Worm (Caenorhabditis elegans) whole organism, young adult: ENCODE data around the gene Y71H2AM.14.

Experiments used
- B0261.1 ChIP-seq: sonication (generic microtip); optimal IDR thresholded peaks from 2 replicates; lab custom pipeline; 2016; ENCODE audit warnings: mild to moderate bottlenecking, missing genetic modification characterization, moderate library complexity, missing compliant biosample characterization
- C06A6.2 ChIP-seq: fragments of 200-800 bp; sonication (Bioruptor generic); conservative IDR thresholded peaks from 2 replicates; pipeline ENCODE4 v1.3.6; 2022; ENCODE audit warnings: missing genetic modification characterization, missing compliant biosample characterization
- D2030.7 ChIP-seq: fragments of 200-800 bp; sonication (Bioruptor generic); IDR thresholded peaks from 2 replicates; pipeline ENCODE4 v1.3.6; 2022; ENCODE audit warnings: missing genetic modification reagents, missing genetic modification characterization, missing compliant biosample characterization
- F52B5.7 ChIP-seq: sonication (generic microtip); optimal IDR thresholded peaks from 2 replicates; lab custom pipeline; 2016; ENCODE audit warnings: mild to moderate bottlenecking, missing genetic modification characterization, missing compliant biosample characterization
- F55B11.4 ChIP-seq: sonication (generic microtip); optimal IDR thresholded peaks from 2 replicates; lab custom pipeline; 2016; ENCODE audit warnings: missing compliant biosample characterization, missing genetic modification characterization, borderline replicate concordance; ENCODE audit not compliant: insufficient read depth
- F57C9.4 ChIP-seq: sonication (generic microtip); optimal IDR thresholded peaks from 2 replicates; lab custom pipeline; 2017; ENCODE audit warnings: mild to moderate bottlenecking, missing genetic modification characterization, missing compliant biosample characterization
- K12H6.12 ChIP-seq: fragments of 200-800 bp; sonication (Bioruptor generic); optimal IDR thresholded peaks from 2 replicates; lab custom pipeline; 2018; ENCODE audit warnings: mild to moderate bottlenecking, missing genetic modification characterization, missing compliant biosample characterization
- T26A5.8 ChIP-seq: sonication (generic microtip); optimal IDR thresholded peaks from 2 replicates; lab custom pipeline; 2016; ENCODE audit warnings: missing genetic modification characterization, missing compliant biosample characterization
- Y53G8AR.9 ChIP-seq: fragments of 200-800 bp; sonication (Bioruptor generic); conservative IDR thresholded peaks from 2 replicates; pipeline ENCODE4 v1.3.6; 2022; ENCODE audit warnings: missing genetic modification reagents, missing genetic modification characterization, missing compliant biosample characterization
- Y56A3A.18 ChIP-seq: fragments of 200-800 bp; sonication (Bioruptor generic); IDR thresholded peaks from 2 replicates; pipeline ENCODE4 v1.3.6; 2022; ENCODE audit warnings: missing genetic modification reagents, missing genetic modification characterization, missing compliant biosample characterization
- Y79H2A.3 ChIP-seq: fragments of 200-800 bp; sonication (Bioruptor generic); conservative IDR thresholded peaks from 2 replicates; pipeline ENCODE4 v1.3.6; 2022; ENCODE audit warnings: missing genetic modification reagents, missing genetic modification characterization, missing compliant biosample characterization
- Y95B8A.8 ChIP-seq: fragments of 200-800 bp; sonication (Bioruptor generic); IDR thresholded peaks from 2 replicates; pipeline ENCODE4 v1.3.6; 2022; ENCODE audit warnings: missing genetic modification reagents, missing genetic modification characterization, missing compliant biosample characterization
- ZK185.1 ChIP-seq: sonication (generic microtip); optimal IDR thresholded peaks from 2 replicates; lab custom pipeline; 2016; ENCODE audit warnings: mild to moderate bottlenecking, missing genetic modification characterization, missing compliant biosample characterization; ENCODE audit not compliant: poor library complexity, severe bottlenecking
- atf-7 ChIP-seq: sonication (generic microtip); optimal IDR thresholded peaks from 2 replicates; lab custom pipeline; 2017; ENCODE audit warnings: mild to moderate bottlenecking, missing genetic modification characterization, missing compliant biosample characterization
- cebp-1 ChIP-seq, 2 experiments: fragments of 200-800 bp in 1 of 2; sonication (Bioruptor generic) in 1 of 2; sonication (generic microtip) in 1 of 2; IDR thresholded peaks in 1 of 2; optimal IDR thresholded peaks in 1 of 2; 2 replicates each; pipeline versions ENCODE4 v1.3.6 to Lab custom; 2017 to 2022; ENCODE audit warnings: missing compliant biosample characterization in 2 of 2, missing genetic modification characterization in 2 of 2, mild to moderate bottlenecking in 1 of 2, missing genetic modification reagents in 1 of 2, moderate library complexity in 1 of 2
- ceh-100 ChIP-seq: fragments of 200-800 bp; sonication (Bioruptor generic); IDR thresholded peaks from 2 replicates; pipeline ENCODE4 v1.3.6; 2022; ENCODE audit warnings: missing genetic modification reagents, missing genetic modification characterization, missing compliant biosample characterization
- ceh-27 ChIP-seq: fragments of 200-800 bp; sonication (Bioruptor generic); optimal IDR thresholded peaks from 2 replicates; lab custom pipeline; 2018; ENCODE audit warnings: mild to moderate bottlenecking, missing genetic modification characterization, moderate library complexity, missing compliant biosample characterization
- chd-7 ChIP-seq: sonication (generic microtip); optimal IDR thresholded peaks from 2 replicates; lab custom pipeline; 2016; ENCODE audit warnings: mild to moderate bottlenecking, missing genetic modification characterization, moderate library complexity, missing compliant biosample characterization
- ets-4 ChIP-seq: fragments of 200-800 bp; sonication (Bioruptor generic); optimal IDR thresholded peaks from 2 replicates; lab custom pipeline; 2018; ENCODE audit warnings: mild to moderate bottlenecking, missing genetic modification characterization, missing compliant biosample characterization
- him-1 ChIP-seq: sonication (generic microtip); optimal IDR thresholded peaks from 2 replicates; lab custom pipeline; 2016; ENCODE audit warnings: missing genotype, missing genetic modification reagents, missing genetic modification characterization, missing compliant biosample characterization
- hlh-12 ChIP-seq: sonication (generic microtip); optimal IDR thresholded peaks from 2 replicates; lab custom pipeline; 2016; ENCODE audit warnings: missing genetic modification characterization, missing compliant biosample characterization
- lag-1 ChIP-seq: fragments of 200-800 bp; sonication (Bioruptor generic); IDR thresholded peaks from 2 replicates; pipeline ENCODE4 v1.3.6; 2022; ENCODE audit warnings: missing genetic modification reagents, missing genetic modification characterization, missing compliant biosample characterization
- let-607 ChIP-seq, 2 experiments: fragments of 200-800 bp in 1 of 2; sonication (Bioruptor generic) in 1 of 2; sonication (generic microtip) in 1 of 2; optimal IDR thresholded peaks; 2 replicates each; lab custom pipeline; 2016 to 2018; ENCODE audit warnings: mild to moderate bottlenecking in 2 of 2, missing compliant biosample characterization in 2 of 2, missing genetic modification characterization in 2 of 2, moderate library complexity in 2 of 2, missing genotype in 1 of 2
- lin-26 ChIP-seq: fragments of 200-800 bp; sonication (Bioruptor generic); IDR thresholded peaks from 2 replicates; pipeline ENCODE4 v1.3.6; 2022; ENCODE audit warnings: missing genetic modification reagents, missing genetic modification characterization, missing compliant biosample characterization
- lsy-27 ChIP-seq: sonication (generic microtip); optimal IDR thresholded peaks from 2 replicates; lab custom pipeline; 2017; ENCODE audit warnings: missing genetic modification characterization, mild to moderate bottlenecking, missing compliant biosample characterization, antibody characterized with exemption, missing genotype, borderline replicate concordance; ENCODE audit not compliant: insufficient read depth
- madf-10 ChIP-seq: sonication (generic microtip); optimal IDR thresholded peaks from 2 replicates; lab custom pipeline; 2016; ENCODE audit warnings: mild to moderate bottlenecking, missing genetic modification characterization, missing compliant biosample characterization
- madf-3 ChIP-seq: fragments of 200-800 bp; sonication (Bioruptor generic); IDR thresholded peaks from 2 replicates; pipeline ENCODE4 v1.3.6; 2022; ENCODE audit warnings: missing genetic modification reagents, missing genetic modification characterization, missing compliant biosample characterization
- madf-8 ChIP-seq: fragments of 200-800 bp; sonication (Bioruptor generic); conservative IDR thresholded peaks from 2 replicates; pipeline ENCODE4 v1.3.6; 2022; ENCODE audit warnings: missing genetic modification reagents, missing genetic modification characterization, missing compliant biosample characterization
- mcd-1 ChIP-seq: fragments of 200-800 bp; sonication (Bioruptor generic); IDR thresholded peaks from 2 replicates; pipeline ENCODE4 v1.3.6; 2022; ENCODE audit warnings: missing genetic modification reagents, missing genetic modification characterization, missing compliant biosample characterization
- mel-28 ChIP-seq: sonication (generic microtip); optimal IDR thresholded peaks from 2 replicates; lab custom pipeline; 2016; ENCODE audit warnings: borderline replicate concordance, mild to moderate bottlenecking, missing genetic modification characterization, missing compliant biosample characterization
- mes-4 ChIP-seq: sonication (generic microtip); optimal IDR thresholded peaks from 2 replicates; lab custom pipeline; 2016; ENCODE audit warnings: missing genotype, missing genetic modification characterization, missing compliant biosample characterization
- nfya-2 ChIP-seq: fragments of 200-800 bp; sonication (Bioruptor generic); IDR thresholded peaks from 2 replicates; pipeline ENCODE4 v1.3.6; 2022; ENCODE audit warnings: missing genetic modification reagents, missing genetic modification characterization, missing compliant biosample characterization
- nhr-120 ChIP-seq: fragments of 200-800 bp; sonication (Bioruptor generic); IDR thresholded peaks from 2 replicates; pipeline ENCODE4 v1.3.6; 2022; ENCODE audit warnings: missing genetic modification characterization, missing compliant biosample characterization
- nhr-90 ChIP-seq: sonication (generic microtip); optimal IDR thresholded peaks from 2 replicates; lab custom pipeline; 2016; ENCODE audit warnings: missing genotype, mild to moderate bottlenecking, missing genetic modification characterization, missing compliant biosample characterization
- rpc-1 ChIP-seq, 2 experiments: fragments of 150-350 bp in 1 of 2; sonication (generic microtip) in 1 of 2; optimal IDR thresholded peaks; 2 replicates each; lab custom pipeline; 2014 to 2018; ENCODE audit warnings: missing biosample characterization in 1 of 2, missing genetic modification characterization in 1 of 2, missing genetic modification reagents in 1 of 2, missing genotype in 1 of 2
- sdz-38 ChIP-seq: sonication (generic microtip); optimal IDR thresholded peaks from 2 replicates; lab custom pipeline; 2016; ENCODE audit warnings: missing genotype, missing genetic modification characterization, missing compliant biosample characterization
- snpc-4 ChIP-seq, 5 experiments: fragments of 150-350 bp in 1 of 5; sonication (generic microtip) in 4 of 5; optimal IDR thresholded peaks; 2 replicates each; lab custom pipeline; 2014 to 2018; ENCODE audit warnings: missing genetic modification characterization in 5 of 5, missing biosample characterization in 3 of 5, antibody characterized with exemption in 2 of 5, mild to moderate bottlenecking in 2 of 5, missing compliant biosample characterization in 2 of 5, missing genotype in 2 of 5, moderate library complexity in 2 of 5, missing genetic modification reagents in 1 of 5
- sptf-2 ChIP-seq: fragments of 200-800 bp; sonication (Bioruptor generic); optimal IDR thresholded peaks from 2 replicates; lab custom pipeline; 2018; ENCODE audit warnings: mild to moderate bottlenecking, missing genetic modification characterization, missing compliant biosample characterization
- tlf-1 ChIP-seq: fragments of 200-800 bp; sonication (Bioruptor generic); optimal IDR thresholded peaks from 2 replicates; lab custom pipeline; 2018; ENCODE audit warnings: mild to moderate bottlenecking, missing genetic modification characterization, missing compliant biosample characterization
- unc-62 ChIP-seq: fragments of 150-350 bp; optimal IDR thresholded peaks from 2 replicates; lab custom pipeline; 2014; ENCODE audit warnings: missing biosample characterization, missing genetic modification reagents, missing genetic modification characterization
- zfh-2 ChIP-seq: fragments of 200-800 bp; sonication (Bioruptor generic); conservative IDR thresholded peaks from 2 replicates; pipeline ENCODE4 v1.3.6; 2022; ENCODE audit warnings: missing genetic modification reagents, missing genetic modification characterization, missing compliant biosample characterization
- ztf-18 ChIP-seq: sonication (generic microtip); optimal IDR thresholded peaks from 2 replicates; lab custom pipeline; 2016; ENCODE audit warnings: missing genotype, mild to moderate bottlenecking, missing genetic modification characterization, missing compliant biosample characterization
- ztf-28 ChIP-seq: fragments of 200-800 bp; sonication (Bioruptor generic); IDR thresholded peaks from 2 replicates; pipeline ENCODE4 v1.3.6; 2022; ENCODE audit warnings: missing genetic modification reagents, missing genetic modification characterization, missing compliant biosample characterization

Y71H2AM.14 gene

DNA sequence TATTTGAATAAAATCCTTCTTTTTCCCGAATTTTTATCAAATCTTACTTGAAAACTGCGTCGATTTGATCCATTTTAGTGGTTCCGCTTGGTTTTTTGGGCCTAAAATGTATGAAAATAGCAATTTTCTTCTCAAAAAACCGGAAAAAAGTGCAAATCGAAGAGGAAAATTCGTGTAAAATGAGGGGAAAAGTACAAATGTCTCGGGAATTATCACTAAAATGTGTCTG is 21.5 kb downstream of the Y71H2AM.14 start, which contains the start of gene Y71H2AM.11:
Gene Y71H2AM.11, minus strand, starts transcription at position 101 of the 229 bp plus-strand sequence.
- TF ChIP-seq lin-26 (GFP tag; lab: Robert Waterston, UW) = no peak
- TF ChIP-seq madf-3 (GFP tag; lab: Robert Waterston, UW) = no peak
- TF ChIP-seq C06A6.2 (GFP tag; lab: Robert Waterston, UW) = no peak
- TF ChIP-seq madf-8 (GFP tag; lab: Robert Waterston, UW) = no peak
- no peak for TF ChIP-seq rpc-1 (optimal IDR thresholded peaks at IDR 0.05; lab: Kevin White, UChicago)
- no peak for TF ChIP-seq rpc-1 (tag; optimal IDR thresholded peaks at IDR 0.05; lab: Kevin White, UChicago)

DNA sequence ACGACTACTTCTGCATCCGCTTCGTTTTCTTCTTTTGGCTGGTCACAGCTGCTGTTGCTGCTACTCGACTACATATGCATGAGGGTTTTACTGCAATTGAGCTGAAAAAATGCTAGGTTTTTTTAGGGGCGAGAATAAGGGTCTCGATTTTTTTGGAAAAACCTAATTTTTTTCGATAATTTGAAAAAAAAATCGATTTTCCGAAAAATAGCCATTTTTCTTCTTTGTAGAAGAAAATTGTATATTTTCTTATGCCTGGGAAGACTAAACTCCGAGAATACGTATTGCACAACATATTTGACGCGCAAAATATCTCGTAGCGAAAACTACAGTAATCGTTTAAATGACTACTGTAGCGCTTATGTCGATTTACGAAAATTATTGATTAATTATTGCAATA is 29.9 kb downstream of the Y71H2AM.14 start, which contains the start of gene tmem-132:
Gene tmem-132, minus strand, starts transcription at position 101 of the 400 bp plus-strand sequence.
- TF ChIP-seq mel-28 (tag; lab: Kevin White, UChicago) (no peak), mcd-1 (GFP tag; lab: Robert Waterston, UW) (peak; percentile 22; the same call in 1 of the 2 replicates)
- TF ChIP-seq, all 124 proteins: peak for 1

DNA sequence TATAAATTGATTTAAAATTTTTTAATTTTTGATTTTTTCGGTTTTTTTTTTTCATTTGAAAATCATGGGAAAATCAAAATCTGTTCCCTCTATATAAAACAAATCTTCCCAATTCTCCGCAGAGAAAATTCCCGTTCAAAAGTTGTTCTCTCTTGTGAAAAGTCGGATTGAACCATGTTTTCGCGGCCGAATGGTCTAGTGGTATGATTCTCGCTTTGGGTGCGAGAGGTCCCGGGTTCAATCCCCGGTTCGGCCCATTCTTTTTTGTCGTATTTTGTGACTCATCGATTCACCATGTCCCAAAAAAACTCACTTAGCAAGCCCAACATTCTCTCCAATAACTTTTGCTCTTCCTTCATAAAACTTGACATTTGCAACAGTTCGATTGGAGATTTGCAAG is 34.9 kb downstream of the Y71H2AM.14 start:
- TF ChIP-seq ceh-100 (GFP tag; lab: Robert Waterston, UW) = no peak
- TF ChIP-seq F57C9.4 (tag; lab: Kevin White, UChicago) = no peak
- no peak for TF ChIP-seq lag-1
- peak; percentile 64 for TF ChIP-seq rpc-1 (optimal IDR thresholded peaks at IDR 0.05; lab: Kevin White, UChicago)
- peak; percentile 85 for TF ChIP-seq rpc-1 (tag; optimal IDR thresholded peaks at IDR 0.05; lab: Kevin White, UChicago)
- no peak for TF ChIP-seq ets-4 (GFP tag; lab: Kevin White, UChicago)
- TF ChIP-seq let-607 (tag; optimal IDR thresholded peaks at IDR 0.05; lab: Kevin White, UChicago) = no peak
- TF ChIP-seq Y95B8A.8 = no peak
- TF ChIP-seq nhr-120 (GFP tag; lab: Robert Waterston, UW) = no peak
- TF ChIP-seq zfh-2 = no peak
- TF ChIP-seq mes-4 (tag; lab: Kevin White, UChicago) = no peak
- no peak for TF ChIP-seq F55B11.4 (tag; lab: Kevin White, UChicago)
- no peak for TF ChIP-seq K12H6.12 (tag; lab: Kevin White, UChicago)
- TF ChIP-seq sdz-38 (tag; lab: Kevin White, UChicago) = no peak
- TF ChIP-seq hlh-12 = no peak
- TF ChIP-seq snpc-4 (GFP tag; optimal IDR thresholded peaks at IDR 0.05; lab: Kevin White, UChicago) = no peak
- no peak for TF ChIP-seq snpc-4 (tag; optimal IDR thresholded peaks at IDR 0.05; lab: Kevin White, UChicago)
- peak; percentile 62 for TF ChIP-seq him-1
- TF ChIP-seq D2030.7 (GFP tag; lab: Robert Waterston, UW) = peak; percentile 48
- no peak for TF ChIP-seq Y79H2A.3 (GFP tag; lab: Robert Waterston, UW)
- TF ChIP-seq madf-10 (tag; lab: Kevin White, UChicago) = no peak
- TF ChIP-seq Y56A3A.18 (GFP tag; lab: Robert Waterston, UW) = no peak
- no peak for TF ChIP-seq unc-62 (GFP tag; lab: Kevin White, UChicago)
- no peak for TF ChIP-seq lsy-27 (tag; lab: Kevin White, UChicago)
- no peak for TF ChIP-seq mcd-1 (GFP tag; lab: Robert Waterston, UW)
- TF ChIP-seq nhr-90 (tag; lab: Kevin White, UChicago) = peak; percentile 56
- TF ChIP-seq chd-7 (tag; lab: Kevin White, UChicago) = no peak
- TF ChIP-seq cebp-1 (GFP tag; IDR thresholded peaks at IDR 0.05; lab: Robert Waterston, UW) = no peak
- no peak for TF ChIP-seq cebp-1 (tag; optimal IDR thresholded peaks at IDR 0.05; lab: Kevin White, UChicago)
- TF ChIP-seq T26A5.8 (tag; lab: Kevin White, UChicago) = no peak
- TF ChIP-seq ZK185.1 (tag; lab: Kevin White, UChicago) = no peak
- no peak for TF ChIP-seq ceh-27
- TF ChIP-seq atf-7 (tag; lab: Kevin White, UChicago) = no peak
- TF ChIP-seq sptf-2 (GFP tag; lab: Kevin White, UChicago) = no peak
- TF ChIP-seq Y53G8AR.9 (GFP tag; lab: Robert Waterston, UW) = no peak
- no peak for TF ChIP-seq tlf-1 (GFP tag; lab: Kevin White, UChicago)
- no peak for TF ChIP-seq ztf-28 (GFP tag; lab: Robert Waterston, UW)
- TF ChIP-seq B0261.1 (tag; lab: Kevin White, UChicago) = peak; percentile 73
- TF ChIP-seq F52B5.7 (tag; lab: Kevin White, UChicago) = no peak
- peak; percentile 66 for TF ChIP-seq ztf-18 (tag; lab: Kevin White, UChicago)
- no peak for TF ChIP-seq nfya-2 (GFP tag; lab: Robert Waterston, UW)
